Worm (Caenorhabditis elegans) whole organism, young adult: ENCODE results near the gene F49E12.7.
A peak's percentile ranks its signal among the peaks of the same experiment; 100 is the strongest.

ENCODE experiments used
- B0019.2 ChIP-seq: fragments of 200-800 bp; sonication (Bioruptor generic); conservative IDR thresholded peaks from 2 replicates; pipeline ENCODE4 v1.3.6; 2022; ENCODE audit warnings: missing genetic modification reagents, missing genetic modification characterization, missing compliant biosample characterization
- C06A6.2 ChIP-seq: fragments of 200-800 bp; sonication (Bioruptor generic); conservative IDR thresholded peaks from 2 replicates; pipeline ENCODE4 v1.3.6; 2022; ENCODE audit warnings: missing genetic modification characterization, missing compliant biosample characterization
- D2030.7 ChIP-seq: fragments of 200-800 bp; sonication (Bioruptor generic); IDR thresholded peaks from 2 replicates; pipeline ENCODE4 v1.3.6; 2022; ENCODE audit warnings: missing genetic modification reagents, missing genetic modification characterization, missing compliant biosample characterization
- F23B12.7 ChIP-seq: sonication (generic microtip); optimal IDR thresholded peaks from 2 replicates; lab custom pipeline; 2017; ENCODE audit warnings: missing genetic modification characterization, mild to moderate bottlenecking, missing compliant biosample characterization, antibody characterized with exemption, moderate library complexity; ENCODE audit not compliant: insufficient read depth
- F33H1.4 ChIP-seq: fragments of 200-800 bp; sonication (Bioruptor generic); IDR thresholded peaks from 2 replicates; pipeline ENCODE4 v1.3.6; 2022; ENCODE audit warnings: missing genetic modification reagents, missing genetic modification characterization, missing compliant biosample characterization
- F49E8.2 ChIP-seq: sonication (generic microtip); optimal IDR thresholded peaks from 3 replicates; lab custom pipeline; 2017; ENCODE audit warnings: missing genetic modification characterization, mild to moderate bottlenecking, missing compliant biosample characterization, antibody characterized with exemption, moderate library complexity; ENCODE audit not compliant: insufficient read depth
- K11D2.4 ChIP-seq: fragments of 200-800 bp; sonication (Bioruptor generic); IDR thresholded peaks from 2 replicates; pipeline ENCODE4 v1.3.6; 2022; ENCODE audit warnings: missing genetic modification reagents, missing genetic modification characterization, missing compliant biosample characterization
- Y53G8AR.9 ChIP-seq: fragments of 200-800 bp; sonication (Bioruptor generic); conservative IDR thresholded peaks from 2 replicates; pipeline ENCODE4 v1.3.6; 2022; ENCODE audit warnings: missing genetic modification reagents, missing genetic modification characterization, missing compliant biosample characterization
- Y56A3A.18 ChIP-seq: fragments of 200-800 bp; sonication (Bioruptor generic); IDR thresholded peaks from 2 replicates; pipeline ENCODE4 v1.3.6; 2022; ENCODE audit warnings: missing genetic modification reagents, missing genetic modification characterization, missing compliant biosample characterization
- aptf-2 ChIP-seq: fragments of 200-800 bp; sonication (Bioruptor generic); conservative IDR thresholded peaks from 2 replicates; pipeline ENCODE4 v1.3.6; 2022; ENCODE audit warnings: missing genetic modification reagents, missing genetic modification characterization, missing compliant biosample characterization
- attf-3 ChIP-seq: fragments of 200-800 bp; sonication (Bioruptor generic); conservative IDR thresholded peaks from 2 replicates; pipeline ENCODE4 v1.3.6; 2022; ENCODE audit warnings: missing genetic modification reagents, missing genetic modification characterization, missing compliant biosample characterization
- cebp-1 ChIP-seq, 2 experiments: fragments of 200-800 bp in 1 of 2; sonication (Bioruptor generic) in 1 of 2; sonication (generic microtip) in 1 of 2; IDR thresholded peaks in 1 of 2; optimal IDR thresholded peaks in 1 of 2; 2 replicates each; pipeline versions ENCODE4 v1.3.6 to Lab custom; 2017 to 2022; ENCODE audit warnings: missing compliant biosample characterization in 2 of 2, missing genetic modification characterization in 2 of 2, mild to moderate bottlenecking in 1 of 2, missing genetic modification reagents in 1 of 2, moderate library complexity in 1 of 2
- ceh-79 ChIP-seq: sonication (generic microtip); optimal IDR thresholded peaks from 2 replicates; lab custom pipeline; 2017; ENCODE audit warnings: mild to moderate bottlenecking, missing genetic modification characterization, missing compliant biosample characterization
- ceh-91 ChIP-seq: fragments of 200-800 bp; sonication (Bioruptor generic); IDR thresholded peaks from 2 replicates; pipeline ENCODE4 v1.3.6; 2022; ENCODE audit warnings: missing genetic modification reagents, missing genetic modification characterization, missing compliant biosample characterization
- dox-1 ChIP-seq: fragments of 200-800 bp; sonication (Bioruptor generic); IDR thresholded peaks from 2 replicates; pipeline ENCODE4 v1.3.6; 2022; ENCODE audit warnings: missing genetic modification reagents, missing genetic modification characterization, missing compliant biosample characterization
- dpl-1 ChIP-seq: fragments of 150-350 bp; optimal IDR thresholded peaks from 2 replicates; lab custom pipeline; 2014; ENCODE audit warnings: missing biosample characterization, missing genetic modification reagents, missing genetic modification characterization
- egl-44 ChIP-seq: fragments of 200-800 bp; sonication (Bioruptor generic); IDR thresholded peaks from 2 replicates; pipeline ENCODE4 v1.3.6; 2022; ENCODE audit warnings: missing genetic modification reagents, missing genetic modification characterization, missing compliant biosample characterization
- ekl-4 ChIP-seq: fragments of 200-800 bp; sonication (Bioruptor generic); IDR thresholded peaks from 2 replicates; pipeline ENCODE4 v1.3.6; 2022; ENCODE audit warnings: missing genetic modification reagents, missing genetic modification characterization, missing compliant biosample characterization
- gei-17 ChIP-seq: fragments of 200-800 bp; sonication (Bioruptor generic); optimal IDR thresholded peaks from 2 replicates; lab custom pipeline; 2018; ENCODE audit warnings: mild to moderate bottlenecking, missing genetic modification characterization, missing compliant biosample characterization
- hrde-1 ChIP-seq: sonication (generic microtip); optimal IDR thresholded peaks from 2 replicates; lab custom pipeline; 2016; ENCODE audit warnings: missing genetic modification characterization, mild to moderate bottlenecking, missing compliant biosample characterization, moderate library complexity, missing genotype, missing genetic modification reagents, borderline replicate concordance
- hsf-1 ChIP-seq: fragments of 200-800 bp; sonication (Bioruptor generic); IDR thresholded peaks from 2 replicates; pipeline ENCODE4 v1.3.6; 2022; ENCODE audit warnings: missing genetic modification reagents, missing genetic modification characterization, missing compliant biosample characterization
- lin-26 ChIP-seq: fragments of 200-800 bp; sonication (Bioruptor generic); IDR thresholded peaks from 2 replicates; pipeline ENCODE4 v1.3.6; 2022; ENCODE audit warnings: missing genetic modification reagents, missing genetic modification characterization, missing compliant biosample characterization
- lin-40 ChIP-seq: sonication (generic microtip); optimal IDR thresholded peaks from 2 replicates; lab custom pipeline; 2016; ENCODE audit warnings: missing genetic modification characterization, mild to moderate bottlenecking, missing compliant biosample characterization, missing genotype, missing genetic modification reagents
- lin-54 ChIP-seq: fragments of 200-800 bp; sonication (Bioruptor generic); optimal IDR thresholded peaks from 2 replicates; lab custom pipeline; 2018; ENCODE audit warnings: mild to moderate bottlenecking, missing genetic modification characterization, missing compliant biosample characterization
- madf-6 ChIP-seq: fragments of 200-800 bp; sonication (Bioruptor generic); IDR thresholded peaks from 2 replicates; pipeline ENCODE4 v1.3.6; 2022; ENCODE audit warnings: missing genetic modification reagents, missing genetic modification characterization, missing compliant biosample characterization
- nfya-1 ChIP-seq: sonication (generic microtip); optimal IDR thresholded peaks from 2 replicates; lab custom pipeline; 2017; ENCODE audit warnings: antibody characterized with exemption, missing compliant biosample characterization, missing genetic modification characterization, borderline replicate concordance; ENCODE audit not compliant: insufficient read depth
- nfyb-1 ChIP-seq: fragments of 200-800 bp; sonication (Bioruptor generic); IDR thresholded peaks from 2 replicates; pipeline ENCODE4 v1.3.6; 2022; ENCODE audit warnings: missing genetic modification reagents, missing genetic modification characterization, missing compliant biosample characterization
- nhr-27 ChIP-seq: fragments of 200-800 bp; sonication (Bioruptor generic); optimal IDR thresholded peaks from 2 replicates; lab custom pipeline; 2018; ENCODE audit warnings: mild to moderate bottlenecking, missing genetic modification characterization, moderate library complexity, missing compliant biosample characterization
- nhr-80 ChIP-seq: sonication (generic microtip); optimal IDR thresholded peaks from 2 replicates; lab custom pipeline; 2016; ENCODE audit warnings: missing genetic modification characterization, missing compliant biosample characterization
- pha-4 ChIP-seq: fragments of 150-350 bp; sonication (generic microtip); optimal IDR thresholded peaks from 2 replicates; lab custom pipeline; 2014; ENCODE audit warnings: missing biosample characterization, missing genetic modification reagents, missing genetic modification characterization
- rcor-1 ChIP-seq: fragments of 200-800 bp; sonication (Bioruptor generic); IDR thresholded peaks from 2 replicates; pipeline ENCODE4 v1.3.6; 2022; ENCODE audit warnings: missing genetic modification reagents, missing genetic modification characterization, missing compliant biosample characterization
- sdz-38 ChIP-seq: sonication (generic microtip); optimal IDR thresholded peaks from 2 replicates; lab custom pipeline; 2016; ENCODE audit warnings: missing genotype, missing genetic modification characterization, missing compliant biosample characterization
- snpc-1.1 ChIP-seq: sonication (generic microtip); optimal IDR thresholded peaks from 2 replicates; lab custom pipeline; 2017; ENCODE audit warnings: missing genetic modification characterization, mild to moderate bottlenecking, missing compliant biosample characterization, antibody characterized with exemption, moderate library complexity, missing genotype, missing genetic modification reagents; ENCODE audit not compliant: insufficient read depth
- snpc-1.3 ChIP-seq: sonication (generic microtip); optimal IDR thresholded peaks from 2 replicates; lab custom pipeline; 2017; ENCODE audit warnings: missing genetic modification characterization, mild to moderate bottlenecking, missing compliant biosample characterization, antibody characterized with exemption, moderate library complexity, missing genotype, missing genetic modification reagents; ENCODE audit not compliant: insufficient read depth
- tbp1 ChIP-seq: fragments of 200-800 bp; sonication (Bioruptor generic); optimal IDR thresholded peaks from 2 replicates; lab custom pipeline; 2018; ENCODE audit warnings: mild to moderate bottlenecking, missing genetic modification characterization, missing compliant biosample characterization
- zim-3 ChIP-seq: sonication (generic microtip); optimal IDR thresholded peaks from 2 replicates; lab custom pipeline; 2017; ENCODE audit warnings: mild to moderate bottlenecking, missing genetic modification characterization, moderate library complexity, missing compliant biosample characterization
- ztf-26 ChIP-seq: sonication (generic microtip); optimal IDR thresholded peaks from 2 replicates; lab custom pipeline; 2017; ENCODE audit warnings: missing genetic modification characterization, missing compliant biosample characterization
- ztf-28 ChIP-seq: fragments of 200-800 bp; sonication (Bioruptor generic); IDR thresholded peaks from 2 replicates; pipeline ENCODE4 v1.3.6; 2022; ENCODE audit warnings: missing genetic modification reagents, missing genetic modification characterization, missing compliant biosample characterization

F49E12.7 gene

DNA sequence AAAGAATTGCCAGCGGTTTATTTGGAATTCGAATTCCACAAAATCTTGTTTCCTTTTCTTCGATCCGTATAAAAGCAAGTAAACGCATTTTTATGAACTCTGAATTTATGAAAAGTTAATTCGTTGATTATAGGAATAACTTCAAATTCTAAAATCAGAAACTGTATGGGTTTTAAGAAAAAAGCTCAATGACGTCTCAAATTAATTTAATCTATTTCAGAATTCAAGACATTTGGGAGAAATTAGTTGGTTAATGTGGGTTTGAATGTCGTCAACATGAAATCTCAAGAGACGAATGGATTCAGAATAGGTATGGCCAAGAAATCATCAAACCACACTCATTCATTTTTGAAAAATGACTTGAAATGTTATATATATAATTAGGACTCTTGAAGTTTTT lies at the start of gene F49E12.7:
Gene F49E12.7 (minus strand): TSS at position 101 of the 400 bp plus-strand sequence.
- TF ChIP-seq attf-3 (no peak), egl-44 (no peak), ceh-79 (tag; lab: Kevin White, UChicago) (no peak), hrde-1 (tag; lab: Kevin White, UChicago) (no peak), nfya-1 (tag; lab: Kevin White, UChicago) (no peak), ztf-28 (GFP tag; lab: Robert Waterston, UW) (no peak), zim-3 (tag; lab: Kevin White, UChicago) (no peak), B0019.2 (GFP tag; lab: Robert Waterston, UW) (no peak), hsf-1 (GFP tag; lab: Robert Waterston, UW) (no peak), F49E8.2 (tag; lab: Kevin White, UChicago) (no peak), pha-4 (tag; lab: Kevin White, UChicago) (no peak), C06A6.2 (GFP tag; lab: Robert Waterston, UW) (no peak), gei-17 (GFP tag; lab: Kevin White, UChicago) (no peak)

DNA sequence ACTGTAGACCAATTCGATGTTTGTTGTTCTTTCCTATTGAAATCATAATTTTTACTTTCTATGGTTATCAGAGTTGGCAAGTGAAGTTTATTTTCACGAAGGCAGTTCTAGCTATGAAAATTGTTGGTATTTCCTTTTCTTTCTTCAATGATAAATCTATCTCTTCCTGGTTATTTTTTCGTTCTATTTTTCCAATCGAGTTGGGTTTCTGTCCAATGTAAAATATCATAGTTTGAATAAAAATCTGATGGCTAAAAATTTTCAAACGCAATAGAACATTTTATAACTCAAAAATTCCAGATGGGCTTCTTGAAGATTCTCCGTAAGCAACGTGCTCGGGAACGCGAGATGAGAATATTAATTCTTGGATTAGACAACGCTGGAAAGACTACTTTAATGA lies 48.1 kb upstream of the F49E12.7 start, which contains the start of gene evl-20:
Gene evl-20 (plus strand): TSS at position 301 of the 400 bp plus-strand sequence.
- TF ChIP-seq snpc-1.1, result no peak
- TF ChIP-seq nhr-27 (tag; lab: Kevin White, UChicago), result no peak
- 0 out of 2 replicates have a peak, but pooled peaks have one; percentile 41 for TF ChIP-seq Y56A3A.18 (GFP tag; lab: Robert Waterston, UW)

ce11 chrII:8442717-8443223 lies 46.8 kb upstream of the F49E12.7 start, which contains the start of gene eif-3.G:
TSS of gene eif-3.G (plus strand) at chrII:8442767.
- TF ChIP-seq D2030.7 (GFP tag; lab: Robert Waterston, UW) (peak; percentile 34; the same call in 1 of the 2 replicates), lin-54 (GFP tag; lab: Kevin White, UChicago) (peak; percentile 17), Y53G8AR.9 (GFP tag; lab: Robert Waterston, UW) (peak; percentile 51), madf-6 (peak; percentile 50), snpc-1.3 (tag; lab: Kevin White, UChicago) (no peak), lin-26 (GFP tag; lab: Robert Waterston, UW) (0 out of 2 replicates have a peak, but pooled peaks have one; percentile 22), hsf-1 (GFP tag; lab: Robert Waterston, UW) (0 out of 2 replicates have a peak, but pooled peaks have one; percentile 39), ekl-4 (GFP tag; lab: Robert Waterston, UW) (no peak)

- TF ChIP-seq dpl-1 (GFP tag; lab: Kevin White, UChicago) (peak; percentile 9), madf-6 (peak; percentile 70; the same call in 1 of the 2 replicates), nfyb-1 (peak; percentile 17; the same call in 1 of the 2 replicates), nhr-80 (tag; lab: Kevin White, UChicago) (no peak), ztf-26 (tag; lab: Kevin White, UChicago) (peak; percentile 2), F23B12.7 (tag; lab: Kevin White, UChicago) (peak; percentile 48), hsf-1 (GFP tag; lab: Robert Waterston, UW) (0 out of 2 replicates have a peak, but pooled peaks have one; percentile 9), sdz-38 (tag; lab: Kevin White, UChicago) (no peak), K11D2.4 (GFP tag; lab: Robert Waterston, UW) (no peak), F33H1.4 (GFP tag; lab: Robert Waterston, UW) (peak; percentile 42; the same call in 1 of the 2 replicates), tbp1 (GFP tag; lab: Kevin White, UChicago) (peak; percentile 38), D2030.7 (GFP tag; lab: Robert Waterston, UW) (0 out of 2 replicates have a peak, but pooled peaks have one; percentile 17), cebp-1 (GFP tag; IDR thresholded peaks at IDR 0.05; lab: Robert Waterston, UW) (peak; percentile 30; the same call in 1 of the 2 replicates), cebp-1 (tag; optimal IDR thresholded peaks at IDR 0.05; lab: Kevin White, UChicago) (peak; percentile 80), ceh-91 (GFP tag; lab: Robert Waterston, UW) (0 out of 2 replicates have a peak, but pooled peaks have one; percentile 16), lin-40 (tag; lab: Kevin White, UChicago) (peak; percentile 27), lin-54 (GFP tag; lab: Kevin White, UChicago) (peak; percentile 41), rcor-1 (no peak), aptf-2 (GFP tag; lab: Robert Waterston, UW) (0 out of 2 replicates have a peak, but pooled peaks have one; percentile 47), dox-1 (GFP tag; lab: Robert Waterston, UW) (peak; percentile 57; the same call in 1 of the 2 replicates), gei-17 (GFP tag; lab: Kevin White, UChicago) (no peak)
Observed at ce11 chrII:8442176-8442575, 46.2 kb upstream of the F49E12.7 start.
